Worm (Caenorhabditis elegans) whole organism, late embryonic: ENCODE results near the gene Y42A5A.3.

ENCODE experiments used
- K02D7.2 ChIP-seq: sonication (generic microtip); optimal IDR thresholded peaks from 2 replicates; lab custom pipeline; 2017; ENCODE audit warnings: mild to moderate bottlenecking, missing genetic modification characterization, missing compliant biosample characterization
- K09A11.1 ChIP-seq: sonication (generic microtip); optimal IDR thresholded peaks from 2 replicates; lab custom pipeline; 2017; ENCODE audit warnings: antibody characterized with exemption, mild to moderate bottlenecking, missing genetic modification characterization, missing compliant biosample characterization; ENCODE audit not compliant: insufficient read depth
- T23F11.4 ChIP-seq: fragments of 200-800 bp; sonication (Bioruptor generic); optimal IDR thresholded peaks from 2 replicates; lab custom pipeline; 2018; ENCODE audit warnings: mild to moderate bottlenecking, missing genetic modification characterization, missing compliant biosample characterization
- Y22D7AL.16 ChIP-seq: sonication (generic microtip); optimal IDR thresholded peaks from 2 replicates; lab custom pipeline; 2016; ENCODE audit warnings: missing genetic modification characterization, missing compliant biosample characterization
- ahr-1 ChIP-seq: sonication (generic microtip); optimal IDR thresholded peaks from 2 replicates; lab custom pipeline; 2016; ENCODE audit warnings: missing genetic modification characterization, missing compliant biosample characterization
- ceh-19 ChIP-seq: fragments of 200-800 bp; sonication (Bioruptor generic); optimal IDR thresholded peaks from 2 replicates; lab custom pipeline; 2018; ENCODE audit warnings: mild to moderate bottlenecking, missing genetic modification characterization, missing compliant biosample characterization
- ceh-30 ChIP-seq: fragments of 150-350 bp; optimal IDR thresholded peaks from 2 replicates; lab custom pipeline; 2014; ENCODE audit warnings: missing biosample characterization, missing genetic modification characterization
- ceh-31 ChIP-seq: sonication (generic microtip); optimal IDR thresholded peaks from 2 replicates; lab custom pipeline; 2016; ENCODE audit warnings: missing genetic modification characterization, missing compliant biosample characterization
- ceh-48 ChIP-seq: sonication (generic microtip); optimal IDR thresholded peaks from 2 replicates; lab custom pipeline; 2016; ENCODE audit warnings: missing genetic modification characterization, inconsistent platforms, missing compliant biosample characterization
- ceh-6 ChIP-seq: fragments of 200-800 bp; sonication (Bioruptor generic); optimal IDR thresholded peaks from 2 replicates; lab custom pipeline; 2018; ENCODE audit warnings: mild to moderate bottlenecking, missing genetic modification characterization, missing compliant biosample characterization
- ceh-9 ChIP-seq: sonication (generic microtip); optimal IDR thresholded peaks from 2 replicates; lab custom pipeline; 2016; ENCODE audit warnings: mild to moderate bottlenecking, missing genetic modification characterization, inconsistent platforms, missing compliant biosample characterization
- che-1 ChIP-seq: sonication (generic microtip); optimal IDR thresholded peaks from 2 replicates; lab custom pipeline; 2016; ENCODE audit warnings: mild to moderate bottlenecking, missing genetic modification characterization, missing compliant biosample characterization
- dmd-4 ChIP-seq: sonication (generic microtip); optimal IDR thresholded peaks from 2 replicates; lab custom pipeline; 2016; ENCODE audit warnings: borderline replicate concordance, missing genetic modification characterization, missing compliant biosample characterization
- dve-1 ChIP-seq: sonication (generic microtip); optimal IDR thresholded peaks from 2 replicates; lab custom pipeline; 2017; ENCODE audit warnings: antibody characterized with exemption, mild to moderate bottlenecking, missing genetic modification characterization, missing compliant biosample characterization
- elt-2 ChIP-seq: sonication (generic microtip); optimal IDR thresholded peaks from 2 replicates; lab custom pipeline; 2016; ENCODE audit warnings: missing genetic modification reagents, missing genetic modification characterization, missing compliant biosample characterization
- elt-4 ChIP-seq: sonication (generic microtip); optimal IDR thresholded peaks from 2 replicates; lab custom pipeline; 2016; ENCODE audit warnings: missing genetic modification characterization, missing compliant biosample characterization
- ets-4 ChIP-seq: sonication (generic microtip); optimal IDR thresholded peaks from 2 replicates; lab custom pipeline; 2016; ENCODE audit warnings: missing genetic modification characterization, missing compliant biosample characterization
- fkh-10 ChIP-seq: fragments of 150-350 bp; optimal IDR thresholded peaks from 2 replicates; lab custom pipeline; 2014; ENCODE audit warnings: missing biosample characterization, missing genetic modification reagents, missing genetic modification characterization
- gmeb-2 ChIP-seq: sonication (generic microtip); optimal IDR thresholded peaks from 2 replicates; lab custom pipeline; 2016; ENCODE audit warnings: missing genetic modification characterization, inconsistent platforms, missing compliant biosample characterization
- hlh-13 ChIP-seq: fragments of 200-800 bp; sonication (Bioruptor generic); optimal IDR thresholded peaks from 2 replicates; lab custom pipeline; 2018; ENCODE audit warnings: mild to moderate bottlenecking, missing genetic modification characterization, missing compliant biosample characterization
- hlh-30 ChIP-seq: sonication (generic microtip); optimal IDR thresholded peaks from 2 replicates; lab custom pipeline; 2017; ENCODE audit warnings: antibody characterized with exemption, missing genetic modification characterization, missing compliant biosample characterization; ENCODE audit not compliant: insufficient read depth
- hlh-6 ChIP-seq: sonication (generic microtip); optimal IDR thresholded peaks from 2 replicates; lab custom pipeline; 2016; ENCODE audit warnings: missing genotype, missing genetic modification characterization, missing compliant biosample characterization
- lin-11 ChIP-seq: fragments of 200-800 bp; sonication (Bioruptor generic); optimal IDR thresholded peaks from 2 replicates; lab custom pipeline; 2018; ENCODE audit warnings: mild to moderate bottlenecking, missing genetic modification characterization, missing compliant biosample characterization
- mec-3 ChIP-seq: sonication (generic microtip); optimal IDR thresholded peaks from 2 replicates; lab custom pipeline; 2016; ENCODE audit warnings: borderline replicate concordance, missing genetic modification characterization, missing compliant biosample characterization
- nhr-11 ChIP-seq: fragments of 150-350 bp; optimal IDR thresholded peaks from 2 replicates; lab custom pipeline; 2014; ENCODE audit warnings: missing biosample characterization, missing genetic modification characterization
- pag-3 ChIP-seq: sonication (generic microtip); optimal IDR thresholded peaks from 2 replicates; lab custom pipeline; 2016; ENCODE audit warnings: missing compliant biosample characterization, missing genetic modification characterization, borderline replicate concordance
- pat-9 ChIP-seq: fragments of 200-800 bp; sonication (Bioruptor generic); optimal IDR thresholded peaks from 2 replicates; lab custom pipeline; 2018; ENCODE audit warnings: mild to moderate bottlenecking, missing genetic modification characterization, moderate library complexity, missing compliant biosample characterization
- pha-4 ChIP-seq: fragments of 150-350 bp; optimal IDR thresholded peaks from 2 replicates; lab custom pipeline; 2018; ENCODE audit warnings: missing biosample characterization, missing genetic modification reagents, missing genetic modification characterization
- pqm-1 ChIP-seq: sonication (generic microtip); optimal IDR thresholded peaks from 2 replicates; lab custom pipeline; 2016; ENCODE audit warnings: missing genetic modification characterization, missing compliant biosample characterization
- ref-2 ChIP-seq: sonication (generic microtip); optimal IDR thresholded peaks from 2 replicates; lab custom pipeline; 2016; ENCODE audit warnings: missing genetic modification characterization, missing compliant biosample characterization
- rnt-1 ChIP-seq: sonication (generic microtip); optimal IDR thresholded peaks from 2 replicates; lab custom pipeline; 2016; ENCODE audit warnings: missing genetic modification characterization, missing compliant biosample characterization
- sdc-2 ChIP-seq: sonication (generic microtip); optimal IDR thresholded peaks from 2 replicates; lab custom pipeline; 2016; ENCODE audit warnings: missing genotype, missing genetic modification characterization, missing compliant biosample characterization
- sox-2 ChIP-seq: fragments of 200-800 bp; sonication (Bioruptor generic); IDR thresholded peaks from 2 replicates; pipeline ENCODE4 v1.3.6; 2022; ENCODE audit warnings: missing genetic modification reagents, missing genetic modification characterization, missing compliant biosample characterization
- sox-4 ChIP-seq: sonication (generic microtip); optimal IDR thresholded peaks from 2 replicates; lab custom pipeline; 2017; ENCODE audit warnings: mild to moderate bottlenecking, missing genetic modification characterization, inconsistent platforms, missing compliant biosample characterization
- tbx-2 ChIP-seq: sonication (generic microtip); optimal IDR thresholded peaks from 2 replicates; lab custom pipeline; 2016; ENCODE audit warnings: missing genetic modification characterization, missing compliant biosample characterization
- tbx-7 ChIP-seq: sonication (generic microtip); optimal IDR thresholded peaks from 2 replicates; lab custom pipeline; 2016; ENCODE audit warnings: missing genotype, missing genetic modification characterization, missing compliant biosample characterization
- unc-3 ChIP-seq, 2 experiments: fragments of 200-800 bp in 1 of 2; sonication (Bioruptor generic) in 1 of 2; sonication (generic microtip) in 1 of 2; conservative IDR thresholded peaks in 1 of 2; optimal IDR thresholded peaks in 1 of 2; 2 replicates each; pipeline versions ENCODE4 v1.3.6 to Lab custom; 2016 to 2022; ENCODE audit warnings: missing compliant biosample characterization in 2 of 2, missing genetic modification characterization in 2 of 2, missing genetic modification reagents in 1 of 2
- unc-86 ChIP-seq: sonication (generic microtip); optimal IDR thresholded peaks from 2 replicates; lab custom pipeline; 2016; ENCODE audit warnings: missing genetic modification characterization, missing compliant biosample characterization
- zip-5 ChIP-seq: sonication (generic microtip); optimal IDR thresholded peaks from 2 replicates; lab custom pipeline; 2016; ENCODE audit warnings: missing genetic modification characterization, missing compliant biosample characterization

The Y42A5A.3 gene

ce11 chrV:11059180-11059579, 36.6 kb downstream of the Y42A5A.3 start, which contains the start of gene T04C12.1:
T04C12.1 (minus strand) TSS chrV:11059269.
- TF ChIP-seq elt-2 (tag; lab: Kevin White, UChicago) = peak; percentile 45
- no peak for TF ChIP-seq ceh-6 (GFP tag; lab: Kevin White, UChicago)
- no peak for TF ChIP-seq T23F11.4 (GFP tag; lab: Kevin White, UChicago)
- TF ChIP-seq, all 69 proteins: peak for 1

- no peak for TF ChIP-seq hlh-6 (tag; lab: Kevin White, UChicago)
- TF ChIP-seq hlh-30 (tag; lab: Kevin White, UChicago) = no peak
- TF ChIP-seq mec-3 = no peak
- no peak for TF ChIP-seq Y22D7AL.16 (tag; lab: Kevin White, UChicago)
- TF ChIP-seq tbx-7 = no peak
- TF ChIP-seq che-1 (tag; lab: Kevin White, UChicago) = no peak
- TF ChIP-seq ceh-30 (tag; lab: Kevin White, UChicago) = no peak
- TF ChIP-seq ceh-31 (tag; lab: Kevin White, UChicago) = no peak
- TF ChIP-seq elt-2 (tag; lab: Kevin White, UChicago) = no peak
- TF ChIP-seq ceh-48 (tag; lab: Kevin White, UChicago) = no peak
- no peak for TF ChIP-seq sox-2 (GFP tag; lab: Robert Waterston, UW)
- TF ChIP-seq pag-3 (tag; lab: Kevin White, UChicago) = no peak
- no peak for TF ChIP-seq pat-9 (tag; lab: Kevin White, UChicago)
- no peak for TF ChIP-seq rnt-1 (tag; lab: Kevin White, UChicago)
- TF ChIP-seq hlh-13 (GFP tag; lab: Kevin White, UChicago) = no peak
- TF ChIP-seq elt-4 (tag; lab: Kevin White, UChicago) = no peak
- no peak for TF ChIP-seq sdc-2 (tag; lab: Kevin White, UChicago)
- TF ChIP-seq nhr-11 (tag; lab: Kevin White, UChicago) = no peak
- no peak for TF ChIP-seq ahr-1 (tag; lab: Kevin White, UChicago)
Observed at ce11 chrV:11057043-11057442, 38.7 kb downstream of the Y42A5A.3 start, which contains the start of gene srh-75. srh-75 (minus strand) TSS chrV:11057143.

- TF ChIP-seq ets-4 (tag; lab: Kevin White, UChicago) = no peak
- no peak for TF ChIP-seq dve-1 (tag; lab: Kevin White, UChicago)
- no peak for TF ChIP-seq zip-5 (tag; lab: Kevin White, UChicago)
- TF ChIP-seq sdc-2 (tag; lab: Kevin White, UChicago) = no peak
- TF ChIP-seq elt-4 (tag; lab: Kevin White, UChicago) = no peak
- no peak for TF ChIP-seq dmd-4
- no peak for TF ChIP-seq ref-2
- TF ChIP-seq pqm-1 = no peak
- no peak for TF ChIP-seq elt-2 (tag; lab: Kevin White, UChicago)
- no peak for TF ChIP-seq sox-4 (tag; lab: Kevin White, UChicago)
- TF ChIP-seq ceh-19 (GFP tag; lab: Kevin White, UChicago) = no peak
- TF ChIP-seq unc-3 (GFP tag; conservative IDR thresholded peaks at IDR 0.05; lab: Robert Waterston, UW) = no peak
- no peak for TF ChIP-seq unc-3 (tag; optimal IDR thresholded peaks at IDR 0.05; lab: Kevin White, UChicago)
- TF ChIP-seq gmeb-2 (tag; lab: Kevin White, UChicago) = no peak
- TF ChIP-seq pha-4 = no peak
Observed at ce11 chrV:11056484-11056883, 39.3 kb downstream of the Y42A5A.3 start.

ce11 chrV:11053827-11054226, 41.9 kb downstream of the Y42A5A.3 start, which contains the start of gene T04C12.7:
T04C12.7 (plus strand) TSS chrV:11054127.
- TF ChIP-seq tbx-2 (tag; lab: Kevin White, UChicago) (no peak), dve-1 (tag; lab: Kevin White, UChicago) (no peak), ceh-9 (tag; lab: Kevin White, UChicago) (no peak), unc-86 (tag; lab: Kevin White, UChicago) (no peak), elt-4 (tag; lab: Kevin White, UChicago) (no peak), ceh-31 (tag; lab: Kevin White, UChicago) (no peak), fkh-10 (GFP tag; lab: Kevin White, UChicago) (no peak), lin-11 (no peak), ceh-48 (tag; lab: Kevin White, UChicago) (no peak), K09A11.1 (tag; lab: Kevin White, UChicago) (no peak), ceh-30 (tag; lab: Kevin White, UChicago) (no peak), ceh-19 (GFP tag; lab: Kevin White, UChicago) (no peak), ref-2 (no peak), mec-3 (no peak), zip-5 (tag; lab: Kevin White, UChicago) (no peak), gmeb-2 (tag; lab: Kevin White, UChicago) (no peak), K02D7.2 (tag; lab: Kevin White, UChicago) (no peak), hlh-13 (GFP tag; lab: Kevin White, UChicago) (no peak)
